Fruit fly (Drosophila melanogaster) whole organism, embryonic: ENCODE measurements around the gene CG12289.

ENCODE experiments used
- Atf-2 ChIP-seq: fragments of 200-800 bp; sonication (Bioruptor generic); optimal IDR thresholded peaks from 2 replicates; lab custom pipeline; 2016; ENCODE audit warnings: missing biosample characterization, missing genetic modification characterization
- BEAF-32 ChIP-seq: fragments of 200-800 bp; sonication (Bioruptor generic); optimal IDR thresholded peaks from 3 replicates; lab custom pipeline; 2017; ENCODE audit warnings: missing biosample characterization, missing genetic modification characterization, mild to moderate bottlenecking, moderate library complexity, missing genetic modification reagents
- Blimp-1 ChIP-seq: fragments of 200-800 bp; sonication (Bioruptor generic); optimal IDR thresholded peaks from 3 replicates; lab custom pipeline; 2018; ENCODE audit warnings: missing biosample characterization, missing genetic modification characterization, mild to moderate bottlenecking, moderate library complexity, missing genetic modification reagents
- C15 ChIP-seq: fragments of 200-800 bp; sonication (Bioruptor generic); IDR thresholded peaks from 3 replicates; pipeline ENCODE4 v1.3.6; 2022; ENCODE audit warnings: missing biosample characterization, missing genetic modification characterization
- CG10147 ChIP-seq: fragments of 200-800 bp; sonication (Bioruptor generic); optimal IDR thresholded peaks from 2 replicates; lab custom pipeline; 2019; ENCODE audit warnings: missing biosample characterization, mild to moderate bottlenecking, missing genetic modification characterization, moderate library complexity
- CG10979 ChIP-seq: fragments of 200-800 bp; sonication (Bioruptor generic); optimal IDR thresholded peaks from 2 replicates; lab custom pipeline; 2018; ENCODE audit warnings: missing biosample characterization, mild to moderate bottlenecking, missing genetic modification characterization, moderate library complexity
- CG11504 ChIP-seq: fragments of 200-800 bp; sonication (Bioruptor generic); optimal IDR thresholded peaks from 3 replicates; lab custom pipeline; 2019; ENCODE audit warnings: missing biosample characterization, mild to moderate bottlenecking, missing genetic modification characterization, moderate library complexity
- CG12155 ChIP-seq: fragments of 200-800 bp; sonication (Bioruptor generic); optimal IDR thresholded peaks from 3 replicates; lab custom pipeline; 2016; ENCODE audit warnings: missing biosample characterization, missing genetic modification characterization
- CG13296 ChIP-seq: fragments of 200-800 bp; sonication (Bioruptor generic); optimal IDR thresholded peaks from 3 replicates; lab custom pipeline; 2018; ENCODE audit warnings: missing biosample characterization, mild to moderate bottlenecking, missing genetic modification characterization
- CG13624 ChIP-seq: fragments of 200-800 bp; sonication (Bioruptor generic); optimal IDR thresholded peaks from 2 replicates; lab custom pipeline; 2016; ENCODE audit warnings: missing biosample characterization, missing genetic modification characterization
- CG15601 ChIP-seq: fragments of 200-800 bp; sonication (Bioruptor generic); optimal IDR thresholded peaks from 3 replicates; lab custom pipeline; 2019; ENCODE audit warnings: missing biosample characterization, mild to moderate bottlenecking, missing genetic modification characterization, moderate library complexity
- CG1647 ChIP-seq: fragments of 200-800 bp; sonication (Bioruptor generic); optimal IDR thresholded peaks from 3 replicates; lab custom pipeline; 2016; ENCODE audit warnings: missing biosample characterization, missing genetic modification characterization
- CG17359 ChIP-seq: fragments of 200-800 bp; sonication (Bioruptor generic); optimal IDR thresholded peaks from 3 replicates; lab custom pipeline; 2018; ENCODE audit warnings: missing biosample characterization, mild to moderate bottlenecking, missing genetic modification characterization, moderate library complexity
- CG17385 ChIP-seq: fragments of 200-800 bp; sonication (Bioruptor generic); optimal IDR thresholded peaks from 3 replicates; lab custom pipeline; 2018; ENCODE audit warnings: missing biosample characterization, mild to moderate bottlenecking, missing genetic modification characterization
- CG17912 ChIP-seq: fragments of 200-800 bp; sonication (Bioruptor generic); optimal IDR thresholded peaks from 2 replicates; lab custom pipeline; 2018; ENCODE audit warnings: missing biosample characterization, mild to moderate bottlenecking, missing genetic modification characterization
- CG1792 ChIP-seq: fragments of 200-800 bp; sonication (Bioruptor generic); optimal IDR thresholded peaks from 2 replicates; lab custom pipeline; 2016; ENCODE audit warnings: missing biosample characterization, missing genetic modification characterization
- CG18262 ChIP-seq: fragments of 200-800 bp; optimal IDR thresholded peaks from 3 replicates; lab custom pipeline; 2019; ENCODE audit warnings: missing biosample characterization, mild to moderate bottlenecking, missing genetic modification characterization, moderate library complexity
- CG18476 ChIP-seq: fragments of 200-800 bp; sonication (Bioruptor generic); optimal IDR thresholded peaks from 2 replicates; lab custom pipeline; 2016; ENCODE audit warnings: missing biosample characterization, mild to moderate bottlenecking, missing genetic modification characterization
- CG30403 ChIP-seq: fragments of 200-800 bp; sonication (Bioruptor generic); optimal IDR thresholded peaks from 3 replicates; lab custom pipeline; 2016; ENCODE audit warnings: missing biosample characterization, missing genetic modification characterization
- CG30431 ChIP-seq: fragments of 200-800 bp; sonication (Bioruptor generic); optimal IDR thresholded peaks from 2 replicates; lab custom pipeline; 2017; ENCODE audit warnings: missing biosample characterization, missing genetic modification characterization
- CG31441 ChIP-seq: fragments of 200-800 bp; sonication (Bioruptor generic); IDR thresholded peaks from 2 replicates; pipeline ENCODE4 v1.3.6; 2022; ENCODE audit warnings: missing biosample characterization, missing genetic modification characterization
- CG7271 ChIP-seq: fragments of 200-800 bp; sonication (Bioruptor generic); optimal IDR thresholded peaks from 2 replicates; lab custom pipeline; 2018; ENCODE audit warnings: missing biosample characterization, mild to moderate bottlenecking, missing genetic modification characterization, moderate library complexity
- CG7556 ChIP-seq: fragments of 200-800 bp; sonication (Bioruptor generic); optimal IDR thresholded peaks from 2 replicates; lab custom pipeline; 2017; ENCODE audit warnings: missing biosample characterization, mild to moderate bottlenecking, missing genetic modification characterization
- CG7963 ChIP-seq: fragments of 200-800 bp; sonication (Bioruptor generic); IDR thresholded peaks from 3 replicates; pipeline ENCODE4 v1.3.6; 2022; ENCODE audit warnings: missing biosample characterization, missing genetic modification characterization; ENCODE audit not compliant: partially characterized antibody
- CG8924 ChIP-seq: fragments of 200-800 bp; optimal IDR thresholded peaks from 3 replicates; lab custom pipeline; 2019; ENCODE audit warnings: missing biosample characterization, mild to moderate bottlenecking, missing genetic modification characterization, moderate library complexity
- CG9437 ChIP-seq: fragments of 200-800 bp; sonication (Bioruptor generic); optimal IDR thresholded peaks from 2 replicates; lab custom pipeline; 2018; ENCODE audit warnings: missing biosample characterization, mild to moderate bottlenecking, missing genetic modification characterization
- Chrac-16 ChIP-seq: fragments of 200-800 bp; sonication (Bioruptor generic); optimal IDR thresholded peaks from 3 replicates; lab custom pipeline; 2016; ENCODE audit warnings: missing biosample characterization, missing genetic modification characterization
- CoRest ChIP-seq: fragments of 200-800 bp; sonication (Bioruptor generic); optimal IDR thresholded peaks from 3 replicates; lab custom pipeline; 2018; ENCODE audit warnings: missing biosample characterization, mild to moderate bottlenecking, missing genetic modification characterization, moderate library complexity
- Drgx ChIP-seq: fragments of 200-800 bp; sonication (Bioruptor generic); IDR thresholded peaks from 2 replicates; pipeline ENCODE4 v1.3.6; 2022; ENCODE audit warnings: missing biosample characterization, missing genetic modification characterization
- Eip74EF ChIP-seq, 2 experiments: fragments of 200-800 bp in 1 of 2; fragments of >200 bp in 1 of 2; sonication (Bioruptor generic) in 1 of 2; optimal IDR thresholded peaks; 2 replicates each; lab custom pipeline; 2017 to 2019; ENCODE audit warnings: missing biosample characterization in 2 of 2, missing genetic modification characterization in 2 of 2, mild to moderate bottlenecking in 1 of 2, moderate library complexity in 1 of 2
- Hr51 ChIP-seq, 2 experiments: fragments of 200-800 bp; sonication (Bioruptor generic); optimal IDR thresholded peaks; 2 replicates in 1 of 2; 3 replicates in 1 of 2; lab custom pipeline; 2016 to 2018; ENCODE audit warnings: missing biosample characterization in 2 of 2, missing genetic modification characterization in 2 of 2, mild to moderate bottlenecking in 1 of 2, moderate library complexity in 1 of 2
- Sox102F ChIP-seq: fragments of 200-800 bp; sonication (Bioruptor generic); optimal IDR thresholded peaks from 2 replicates; lab custom pipeline; 2018; ENCODE audit warnings: missing biosample characterization, mild to moderate bottlenecking, missing genetic modification characterization, moderate library complexity
- Ssrp ChIP-seq: fragments of 200-800 bp; sonication (Bioruptor generic); optimal IDR thresholded peaks from 2 replicates; lab custom pipeline; 2018; ENCODE audit warnings: missing biosample characterization, mild to moderate bottlenecking, missing genetic modification characterization, moderate library complexity
- Usf ChIP-seq: fragments of 200-800 bp; sonication (Bioruptor generic); optimal IDR thresholded peaks from 2 replicates; lab custom pipeline; 2017; ENCODE audit warnings: missing genotype, missing biosample characterization, missing genetic modification characterization
- chm ChIP-seq: fragments of 200-800 bp; sonication (Bioruptor generic); IDR thresholded peaks from 2 replicates; pipeline ENCODE4 v1.3.6; 2022; ENCODE audit warnings: missing biosample characterization, missing genetic modification characterization
- cwo ChIP-seq: fragments of 200-800 bp; sonication (Bioruptor generic); optimal IDR thresholded peaks from 3 replicates; lab custom pipeline; 2017; ENCODE audit warnings: missing biosample characterization, missing genetic modification characterization, mild to moderate bottlenecking, moderate library complexity, missing genetic modification reagents
- da ChIP-seq: fragments of 200-800 bp; sonication (Bioruptor generic); optimal IDR thresholded peaks from 2 replicates; lab custom pipeline; 2016; ENCODE audit warnings: missing biosample characterization, missing genetic modification characterization
- lov ChIP-seq, 2 experiments: fragments of 200-800 bp in 1 of 2; fragments of >200 bp in 1 of 2; sonication (Bioruptor generic) in 1 of 2; IDR thresholded peaks in 1 of 2; optimal IDR thresholded peaks in 1 of 2; 2 replicates in 1 of 2; 3 replicates in 1 of 2; pipeline versions ENCODE4 v1.3.6 to Lab custom; 2017 to 2022; ENCODE audit warnings: missing biosample characterization in 1 of 2, missing genetic modification characterization in 1 of 2
- pho ChIP-seq: fragments of 200-800 bp; sonication (Bioruptor generic); optimal IDR thresholded peaks from 2 replicates; lab custom pipeline; 2016; ENCODE audit warnings: missing biosample characterization, missing genetic modification characterization
- sc ChIP-seq, 3 experiments: fragments of >200 bp in 2 of 3; fragments of 200-800 bp in 1 of 3; sonication (Bioruptor generic) in 1 of 3; optimal IDR thresholded peaks; 2 replicates in 2 of 3; 3 replicates in 1 of 3; lab custom pipeline; 2017; ENCODE audit warnings: mild to moderate bottlenecking in 1 of 3, missing biosample characterization in 1 of 3, missing genetic modification characterization in 1 of 3, missing genetic modification reagents in 1 of 3
- schlank ChIP-seq: fragments of 200-800 bp; sonication (Bioruptor generic); optimal IDR thresholded peaks from 2 replicates; lab custom pipeline; 2018; ENCODE audit warnings: missing biosample characterization, mild to moderate bottlenecking, missing genetic modification characterization
- sd ChIP-seq: fragments of 200-800 bp; sonication (Bioruptor generic); optimal IDR thresholded peaks from 3 replicates; lab custom pipeline; 2018; ENCODE audit warnings: missing biosample characterization, mild to moderate bottlenecking, missing genetic modification characterization, moderate library complexity
- shn ChIP-seq: fragments of 200-800 bp; sonication (Bioruptor generic); optimal IDR thresholded peaks from 3 replicates; lab custom pipeline; 2016; ENCODE audit warnings: missing biosample characterization, missing genetic modification characterization
- ssp ChIP-seq: fragments of 200-800 bp; sonication (Bioruptor generic); IDR thresholded peaks from 2 replicates; pipeline ENCODE4 v1.3.6; 2022; ENCODE audit warnings: missing biosample characterization, missing genetic modification characterization
- tap ChIP-seq: fragments of 200-800 bp; optimal IDR thresholded peaks from 3 replicates; lab custom pipeline; 2019; ENCODE audit warnings: missing biosample characterization, mild to moderate bottlenecking, missing genetic modification characterization, moderate library complexity
- tgo ChIP-seq: fragments of 200-800 bp; sonication (Bioruptor generic); IDR thresholded peaks from 3 replicates; pipeline ENCODE4 v1.3.6; 2022; ENCODE audit warnings: missing biosample characterization, missing genetic modification characterization
- tio ChIP-seq: fragments of 200-800 bp; sonication (Bioruptor generic); optimal IDR thresholded peaks from 2 replicates; lab custom pipeline; 2017; ENCODE audit warnings: missing biosample characterization, missing genetic modification characterization, inconsistent platforms
- ttk ChIP-seq: fragments of 200-800 bp; sonication (Bioruptor generic); IDR thresholded peaks from 2 replicates; pipeline ENCODE4 v2.1.2; 2022; ENCODE audit warnings: missing biosample characterization, missing genetic modification characterization
- z ChIP-seq: fragments of 200-800 bp; sonication (Bioruptor generic); IDR thresholded peaks from 3 replicates; pipeline ENCODE4 v1.3.6; 2022; ENCODE audit warnings: missing biosample characterization, missing genetic modification characterization

The CG12289 gene

dm6 chr3L:11444169-11444568 lies 14.1 kb downstream of the CG12289 start (continued):
- TF ChIP-seq CG8924 (tag; lab: Kevin White, UChicago) (peak; percentile 34), sc (optimal IDR thresholded peaks at IDR 0.05; lab: Kevin White, UChicago) (no peak), sc (GFP tag; optimal IDR thresholded peaks at IDR 0.05; lab: Kevin White, UChicago) (no peak), CG1792 (GFP tag; lab: Kevin White, UChicago) (no peak), CG9437 (peak; percentile 7), CG13624 (no peak), CG15601 (tag; lab: Kevin White, UChicago) (peak; percentile 4), z (GFP tag; lab: Robert Waterston, UW) (no peak), CG10147 (GFP tag; lab: Kevin White, UChicago) (no peak), CG13296 (GFP tag; lab: Kevin White, UChicago) (peak; percentile 28), Atf-2 (GFP tag; lab: Kevin White, UChicago) (no peak), tap (tag; lab: Kevin White, UChicago) (peak; percentile 35), da (GFP tag; lab: Kevin White, UChicago) (no peak), CG1647 (GFP tag; lab: Kevin White, UChicago) (no peak), chm (no peak), CG17385 (GFP tag; lab: Kevin White, UChicago) (peak; percentile 26), ssp (GFP tag; lab: Robert Waterston, UW) (no peak), CG11504 (tag; lab: Kevin White, UChicago) (peak; percentile 77), Usf (no peak), CG30403 (GFP tag; lab: Kevin White, UChicago) (no peak), CG18262 (peak; percentile 47), CG10979 (tag; lab: Kevin White, UChicago) (peak; percentile 25), Ssrp (tag; lab: Kevin White, UChicago) (peak; percentile 33), Chrac-16 (GFP tag; lab: Kevin White, UChicago) (no peak), CG7271 (tag; lab: Kevin White, UChicago) (no peak), Drgx (GFP tag; lab: Robert Waterston, UW) (peak; percentile 35; the same call in 1 of the 2 replicates), cwo (GFP tag; lab: Kevin White, UChicago) (no peak), tio (GFP tag; lab: Kevin White, UChicago) (no peak), CG7556 (GFP tag; lab: Kevin White, UChicago) (peak; percentile 19), pho (no peak), Eip74EF (GFP tag; optimal IDR thresholded peaks at IDR 0.05; lab: Kevin White, UChicago) (peak in 1 of 2 experiments; percentile 10), lov (optimal IDR thresholded peaks at IDR 0.05; lab: Kevin White, UChicago) (no peak), lov (GFP tag; IDR thresholded peaks at IDR 0.05; lab: Robert Waterston, UW) (no peak), CG18476 (GFP tag; lab: Kevin White, UChicago) (no peak), CG17359 (tag; lab: Kevin White, UChicago) (no peak), Hr51 (GFP tag; optimal IDR thresholded peaks at IDR 0.05; lab: Kevin White, UChicago) (peak in 1 of 2 experiments; percentile 62), sd (tag; lab: Kevin White, UChicago) (no peak), CG31441 (GFP tag; lab: Robert Waterston, UW) (peak; percentile 35; the same call in 1 of the 2 replicates), CG12155 (GFP tag; lab: Kevin White, UChicago) (no peak), Sox102F (GFP tag; lab: Kevin White, UChicago) (peak; percentile 60), schlank (tag; lab: Kevin White, UChicago) (no peak), tgo (GFP tag; lab: Robert Waterston, UW) (no peak), CG7963 (GFP tag; lab: Robert Waterston, UW) (no peak), shn (no peak), CG17912 (GFP tag; lab: Kevin White, UChicago) (no peak), BEAF-32 (GFP tag; lab: Kevin White, UChicago) (no peak), CoRest (peak; percentile 56), C15 (GFP tag; lab: Robert Waterston, UW) (no peak), Blimp-1 (peak; percentile 1), CG30431 (GFP tag; lab: Kevin White, UChicago) (no peak), ttk (GFP tag; lab: Robert Waterston, UW) (0 out of 2 replicates have a peak, but pooled peaks have one; percentile 4)
